Fruit fly (Drosophila melanogaster): ENCODE results near the gene CG31600.

Gene CG31600

DNA sequence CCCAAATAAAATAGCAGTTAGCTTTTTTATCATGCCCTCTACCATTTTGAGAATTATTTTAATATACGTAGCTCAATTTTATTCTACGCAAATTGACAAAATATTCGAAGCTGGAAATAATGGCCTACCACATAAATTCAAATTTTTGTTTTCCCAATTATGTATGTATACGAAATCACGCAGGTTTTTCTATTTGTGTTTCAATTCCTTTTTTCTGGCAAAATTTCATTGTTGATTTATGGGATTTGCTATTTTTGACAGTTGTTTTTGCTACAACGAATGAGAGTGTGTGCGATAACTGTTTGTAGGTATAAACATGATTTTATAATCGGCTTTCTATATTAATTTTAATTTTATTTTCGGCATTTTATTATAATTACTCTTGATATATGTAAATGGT lies at the start of gene CG31600:
TSS of gene CG31600 (minus strand) at position 101 of the 400 bp plus-strand sequence.
- TF ChIP-seq kay (GFP tag; ENCODE audit: borderline replicate concordance): peak; percentile 56
- no peak for TF ChIP-seq CG7045 (GFP tag; optimal IDR thresholded peaks at IDR 0.05)
- no peak for TF ChIP-seq CG33017 (tag; optimal IDR thresholded peaks at IDR 0.05)

DNA sequence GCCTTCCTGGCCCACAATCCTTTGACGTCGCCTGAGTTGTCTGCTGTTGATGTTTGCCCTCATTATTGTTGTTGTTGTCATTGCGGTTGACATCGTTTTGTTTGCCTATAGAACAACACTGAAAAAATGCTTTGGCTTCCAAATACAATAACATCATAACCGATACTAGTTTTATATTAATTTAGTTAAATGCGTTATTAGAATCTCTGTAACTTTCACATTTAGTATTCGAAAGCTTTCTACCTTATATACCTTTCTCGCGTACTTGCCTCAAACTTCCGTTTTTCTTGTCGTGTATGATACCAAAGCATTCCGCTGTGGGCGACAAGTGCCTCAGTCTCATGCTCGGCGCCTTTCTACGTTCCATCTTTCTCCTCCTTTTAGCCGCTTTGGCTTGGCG lies 18.3 kb upstream of the CG31600 start:
- TF ChIP-seq Clk (GFP tag; optimal IDR thresholded peaks at IDR 0.05): no peak
- TF ChIP-seq CG5204 (GFP tag; optimal IDR thresholded peaks at IDR 0.05): no peak
- no peak for TF ChIP-seq CG11617 (GFP tag; optimal IDR thresholded peaks at IDR 0.05)
- no peak for TF ChIP-seq tj (GFP tag; optimal IDR thresholded peaks at IDR 0.05)
- no peak for TF ChIP-seq CG12768 (GFP tag; optimal IDR thresholded peaks at IDR 0.05)
- TF ChIP-seq CG7101 (tag; optimal IDR thresholded peaks at IDR 0.05): no peak
- no peak for TF ChIP-seq Crg-1 (GFP tag; optimal IDR thresholded peaks at IDR 0.05)
- TF ChIP-seq kay (GFP tag; ENCODE audit: borderline replicate concordance): no peak
- TF ChIP-seq CG7045 (GFP tag; optimal IDR thresholded peaks at IDR 0.05): no peak
- TF ChIP-seq CG1620 (GFP tag; optimal IDR thresholded peaks at IDR 0.05): no peak
- TF ChIP-seq CG14711 (tag; optimal IDR thresholded peaks at IDR 0.05): no peak
- TF ChIP-seq toe (GFP tag; optimal IDR thresholded peaks at IDR 0.05): no peak
- TF ChIP-seq Hr96 (GFP tag; optimal IDR thresholded peaks at IDR 0.05): no peak

DNA sequence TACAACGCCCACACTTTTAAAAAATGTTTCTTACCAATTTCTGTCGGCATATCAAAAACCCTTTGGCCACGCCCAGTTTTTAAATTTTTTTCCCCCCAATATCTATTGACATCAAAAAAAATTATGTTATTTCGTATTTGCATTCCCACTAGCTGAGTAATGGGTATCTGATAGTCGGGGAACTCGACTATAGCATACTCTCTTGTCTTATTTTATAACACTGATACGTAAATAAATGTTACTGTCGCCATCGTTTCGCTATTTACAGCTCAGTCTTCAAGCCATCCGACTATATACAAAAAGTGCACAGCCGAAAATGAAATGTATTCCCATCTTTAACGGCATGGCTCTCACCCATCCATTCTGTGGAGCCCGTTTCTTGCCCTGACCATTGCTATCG lies 8.1 kb upstream of the CG31600 start:
- TF ChIP-seq bab1 (GFP tag; optimal IDR thresholded peaks at IDR 0.05) (no peak), cnc (optimal IDR thresholded peaks at IDR 0.05) (no peak), CG11617 (GFP tag; optimal IDR thresholded peaks at IDR 0.05) (no peak), tj (GFP tag; optimal IDR thresholded peaks at IDR 0.05) (no peak), Hr96 (GFP tag; optimal IDR thresholded peaks at IDR 0.05) (no peak), CG12768 (GFP tag; optimal IDR thresholded peaks at IDR 0.05) (no peak), cic (GFP tag; optimal IDR thresholded peaks at IDR 0.05) (no peak), CG7045 (GFP tag; optimal IDR thresholded peaks at IDR 0.05) (no peak), Mnt (GFP tag; optimal IDR thresholded peaks at IDR 0.05) (no peak)

dm6 chr2L:21916000-21916399 lies 842 bp upstream of the CG31600 start, which contains the start of gene CG11634:
CG11634 (plus strand) TSS chr2L:21916300.
- TF ChIP-seq Hr96 (GFP tag; optimal IDR thresholded peaks at IDR 0.05): no peak
- TF ChIP-seq pad (GFP tag; optimal IDR thresholded peaks at IDR 0.05): no peak
- TF ChIP-seq Crg-1 (GFP tag; optimal IDR thresholded peaks at IDR 0.05): no peak
- no peak for TF ChIP-seq CG11617 (GFP tag; optimal IDR thresholded peaks at IDR 0.05)
- no peak for TF ChIP-seq bab1 (GFP tag; optimal IDR thresholded peaks at IDR 0.05)
- TF ChIP-seq Mnt (GFP tag; optimal IDR thresholded peaks at IDR 0.05): no peak
- no peak for TF ChIP-seq toe (GFP tag; optimal IDR thresholded peaks at IDR 0.05)
- TF ChIP-seq CG7101 (tag; optimal IDR thresholded peaks at IDR 0.05): no peak
- no peak for TF ChIP-seq cnc (optimal IDR thresholded peaks at IDR 0.05)

DNA sequence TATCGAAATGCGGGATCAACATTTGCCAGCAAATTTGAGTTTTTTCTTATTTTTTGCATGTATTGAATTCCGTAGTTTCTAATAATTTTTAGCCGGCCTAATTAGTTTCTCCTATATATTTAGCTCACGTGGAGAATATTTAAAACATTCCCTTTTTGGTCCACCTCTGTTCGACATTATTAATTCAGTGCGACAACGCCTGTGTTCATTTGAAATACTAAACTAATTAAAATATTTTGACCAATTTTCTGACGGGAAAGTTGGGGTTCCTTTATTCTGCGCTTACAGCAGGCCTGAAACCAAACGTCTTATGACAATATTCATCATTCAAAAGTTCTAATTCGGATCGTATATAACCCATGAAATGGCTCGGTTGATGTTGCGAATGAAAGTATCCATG lies 9.2 kb downstream of the CG31600 start, which contains the start of gene CG1428:
TSS of gene CG1428 (plus strand) at position 301 of the 400 bp plus-strand sequence.
- TF ChIP-seq Hr96 (GFP tag; optimal IDR thresholded peaks at IDR 0.05) (no peak), Clk (GFP tag; optimal IDR thresholded peaks at IDR 0.05) (no peak), CG33017 (tag; optimal IDR thresholded peaks at IDR 0.05) (no peak), Crg-1 (GFP tag; optimal IDR thresholded peaks at IDR 0.05) (no peak), pad (GFP tag; optimal IDR thresholded peaks at IDR 0.05) (no peak), tj (GFP tag; optimal IDR thresholded peaks at IDR 0.05) (no peak), ovo (GFP tag; optimal IDR thresholded peaks at IDR 0.05) (no peak), CG1620 (GFP tag; optimal IDR thresholded peaks at IDR 0.05) (no peak), cnc (optimal IDR thresholded peaks at IDR 0.05) (no peak), CG7101 (tag; optimal IDR thresholded peaks at IDR 0.05) (no peak), Mnt (GFP tag; optimal IDR thresholded peaks at IDR 0.05) (no peak), CG11617 (GFP tag; optimal IDR thresholded peaks at IDR 0.05) (no peak), toe (GFP tag; optimal IDR thresholded peaks at IDR 0.05) (no peak), CG7045 (GFP tag; optimal IDR thresholded peaks at IDR 0.05) (no peak), kay (GFP tag; ENCODE audit: borderline replicate concordance) (no peak), cic (GFP tag; optimal IDR thresholded peaks at IDR 0.05) (no peak)

DNA sequence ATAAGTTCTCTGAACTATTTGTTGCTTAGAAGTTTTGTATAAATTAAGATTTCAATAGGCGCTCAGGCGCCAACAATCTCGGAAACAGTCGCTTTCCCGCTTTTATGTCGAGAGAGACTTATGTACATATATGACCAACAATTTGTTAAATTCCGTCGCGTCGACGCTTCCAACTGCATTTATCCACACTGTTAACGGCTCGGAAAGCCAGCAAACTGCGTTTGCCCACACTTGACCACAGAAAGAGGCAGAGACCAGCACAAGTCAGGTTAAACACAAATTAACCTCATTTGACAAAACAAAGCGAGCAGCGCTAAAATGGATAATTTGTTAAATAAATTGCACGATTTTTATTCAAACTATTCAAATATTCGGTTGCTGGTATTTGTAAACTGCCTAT lies 10.0 kb downstream of the CG31600 start:
- TF ChIP-seq CG1620 (GFP tag; optimal IDR thresholded peaks at IDR 0.05) (no peak), kay (GFP tag; ENCODE audit: borderline replicate concordance) (no peak), ovo (GFP tag; optimal IDR thresholded peaks at IDR 0.05) (no peak), Hr96 (GFP tag; optimal IDR thresholded peaks at IDR 0.05) (no peak), Crg-1 (GFP tag; optimal IDR thresholded peaks at IDR 0.05) (no peak), CG11617 (GFP tag; optimal IDR thresholded peaks at IDR 0.05) (no peak), toe (GFP tag; optimal IDR thresholded peaks at IDR 0.05) (no peak), Clk (GFP tag; optimal IDR thresholded peaks at IDR 0.05) (no peak), CG33017 (tag; optimal IDR thresholded peaks at IDR 0.05) (no peak), CG7045 (GFP tag; optimal IDR thresholded peaks at IDR 0.05) (no peak), cnc (optimal IDR thresholded peaks at IDR 0.05) (no peak), tj (GFP tag; optimal IDR thresholded peaks at IDR 0.05) (no peak), CG14711 (tag; optimal IDR thresholded peaks at IDR 0.05) (no peak), cic (GFP tag; optimal IDR thresholded peaks at IDR 0.05) (no peak), pad (GFP tag; optimal IDR thresholded peaks at IDR 0.05) (no peak), CG7101 (tag; optimal IDR thresholded peaks at IDR 0.05) (no peak), CG12768 (GFP tag; optimal IDR thresholded peaks at IDR 0.05) (no peak), CG5204 (GFP tag; optimal IDR thresholded peaks at IDR 0.05) (no peak), Mnt (GFP tag; optimal IDR thresholded peaks at IDR 0.05) (no peak), bab1 (GFP tag; optimal IDR thresholded peaks at IDR 0.05) (no peak)

DNA sequence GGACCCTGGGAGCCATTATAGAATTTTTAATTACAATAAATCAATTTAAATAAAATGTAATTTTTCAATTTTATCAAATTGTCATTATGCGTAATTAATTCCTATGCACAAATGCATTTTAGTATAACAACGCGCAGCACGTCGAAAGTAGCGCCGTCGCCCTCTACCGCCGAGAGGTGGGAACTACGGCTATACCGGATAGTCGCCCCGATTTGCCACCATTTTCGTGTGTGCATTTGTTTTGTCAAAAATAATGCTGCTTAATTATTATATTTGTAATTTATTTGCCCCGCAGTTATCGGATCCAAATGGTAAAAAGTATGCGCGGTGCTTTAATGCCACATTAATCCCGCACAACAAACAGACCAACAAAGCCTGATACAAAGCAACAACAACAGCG lies 11.0 kb downstream of the CG31600 start:
- TF ChIP-seq CG5204 (GFP tag; optimal IDR thresholded peaks at IDR 0.05) (no peak), cic (GFP tag; optimal IDR thresholded peaks at IDR 0.05) (no peak), Hr96 (GFP tag; optimal IDR thresholded peaks at IDR 0.05) (no peak), CG12768 (GFP tag; optimal IDR thresholded peaks at IDR 0.05) (no peak)

Measured in whole organism, adult.